Worm (Caenorhabditis elegans) whole organism, midembryonic: ENCODE measurements around the gene srab-3.

Source experiments
- T22C8.4 ChIP-seq: fragments of 200-800 bp; sonication (Bioruptor generic); IDR thresholded peaks from 2 replicates; pipeline ENCODE4 v1.3.6; 2022; ENCODE audit warnings: missing genetic modification characterization, missing compliant biosample characterization
- cog-1 ChIP-seq: sonication (generic microtip); optimal IDR thresholded peaks from 2 replicates; lab custom pipeline; 2016; ENCODE audit warnings: missing genetic modification characterization, missing compliant biosample characterization
- flt-1 ChIP-seq: fragments of 200-800 bp; sonication (Bioruptor generic); IDR thresholded peaks from 2 replicates; pipeline ENCODE4 v1.3.6; 2022; ENCODE audit warnings: missing genetic modification characterization, missing compliant biosample characterization
- klf-2 ChIP-seq: fragments of 200-800 bp; sonication (Bioruptor generic); conservative IDR thresholded peaks from 2 replicates; pipeline ENCODE4 v1.3.6; 2022; ENCODE audit warnings: missing genetic modification reagents, missing genetic modification characterization, missing compliant biosample characterization
- med-1 ChIP-seq: sonication (generic microtip); optimal IDR thresholded peaks from 2 replicates; lab custom pipeline; 2017; ENCODE audit warnings: missing genetic modification characterization, mild to moderate bottlenecking, missing compliant biosample characterization, antibody characterized with exemption, missing genetic modification reagents; ENCODE audit not compliant: insufficient read depth
- ref-1 ChIP-seq: fragments of 200-800 bp; sonication (Bioruptor generic); conservative IDR thresholded peaks from 2 replicates; pipeline ENCODE4 v1.3.6; 2022; ENCODE audit warnings: missing genetic modification reagents, missing genetic modification characterization, missing compliant biosample characterization
- tab-1 ChIP-seq: fragments of 200-800 bp; sonication (Bioruptor generic); IDR thresholded peaks from 2 replicates; pipeline ENCODE4 v1.3.6; 2022; ENCODE audit warnings: missing genetic modification characterization, missing compliant biosample characterization
- ztf-23 ChIP-seq: fragments of 200-800 bp; sonication (Bioruptor generic); IDR thresholded peaks from 2 replicates; pipeline ENCODE4 v1.3.6; 2022; ENCODE audit warnings: missing genetic modification reagents, missing genetic modification characterization, missing compliant biosample characterization
- ztf-29 ChIP-seq: fragments of 200-800 bp; sonication (Bioruptor generic); IDR thresholded peaks from 2 replicates; pipeline ENCODE4 v1.3.6; 2022; ENCODE audit warnings: missing genetic modification reagents, missing genetic modification characterization, missing compliant biosample characterization

Gene srab-3

ce11 chrV:5069440-5069839, 38.3 kb downstream of the srab-3 start, which contains the start of gene Y58A7A.1:
Gene Y58A7A.1 (minus strand): TSS chrV:5069540.
- TF ChIP-seq cog-1 (tag; lab: Kevin White, UChicago) (no peak), T22C8.4 (GFP tag; lab: Robert Waterston, UW) (no peak), ztf-29 (GFP tag; lab: Robert Waterston, UW) (no peak)

- TF ChIP-seq flt-1 (no peak), ztf-29 (GFP tag; lab: Robert Waterston, UW) (no peak), ztf-23 (no peak), med-1 (GFP tag; lab: Kevin White, UChicago) (no peak), klf-2 (GFP tag; lab: Robert Waterston, UW) (no peak), T22C8.4 (GFP tag; lab: Robert Waterston, UW) (no peak), ref-1 (GFP tag; lab: Robert Waterston, UW) (no peak), tab-1 (GFP tag; lab: Robert Waterston, UW) (no peak)
Observed at ce11 chrV:5067390-5067789, 40.3 kb downstream of the srab-3 start.

ce11 chrV:5064761-5065421, 42.8 kb downstream of the srab-3 start, which contains the start of gene mlk-1:
Gene mlk-1 (minus strand): TSS chrV:5064811.
- TF ChIP-seq tab-1 (GFP tag; lab: Robert Waterston, UW): no peak
- TF ChIP-seq cog-1 (tag; lab: Kevin White, UChicago): peak; percentile 41
